Fruit fly (Drosophila melanogaster): ENCODE measurements around the gene CG14331.

DNA sequence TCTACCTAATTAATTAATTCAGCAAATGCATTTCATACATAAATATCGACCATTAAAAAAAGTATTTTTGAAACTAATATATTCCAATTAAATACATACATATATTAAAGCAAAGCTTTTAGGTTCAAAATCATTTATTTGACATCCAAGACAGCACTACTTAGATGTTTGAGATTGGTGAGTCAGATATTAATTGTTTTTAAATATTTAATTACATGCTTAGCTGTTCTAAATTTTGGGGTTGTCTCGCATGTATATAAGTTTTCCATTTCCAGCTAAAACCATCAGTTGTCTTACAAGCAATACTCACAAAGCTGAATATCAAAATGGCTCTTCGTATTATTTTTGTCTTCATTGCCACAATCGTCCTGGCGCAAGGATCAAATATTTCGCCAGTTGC is 22.1 kb downstream of the CG14331 start, which contains the start of gene CG42834:
- no peak for TF ChIP-seq CTCF (optimal IDR thresholded peaks at IDR 0.05)
- no peak for TF ChIP-seq CG8478 (optimal IDR thresholded peaks at IDR 0.05)

Data from S2 (cell line).